Fruit fly (Drosophila melanogaster) whole organism, embryonic: Measurements from ENCODE around the gene Polr3A.

Experiments
- ATbp ChIP-seq: fragments of 200-800 bp; sonication (Bioruptor generic); optimal IDR thresholded peaks from 2 replicates; lab custom pipeline; 2017; ENCODE audit warnings: missing biosample characterization, mild to moderate bottlenecking, missing genetic modification characterization, missing genetic modification reagents
- Ada2b ChIP-seq: fragments of 200-800 bp; sonication (Bioruptor generic); IDR thresholded peaks from 2 replicates; pipeline ENCODE4 v1.3.6; 2022; ENCODE audit warnings: missing biosample characterization, missing genetic modification characterization
- Asciz ChIP-seq: fragments of 200-800 bp; sonication (Bioruptor generic); optimal IDR thresholded peaks from 2 replicates; lab custom pipeline; 2017; ENCODE audit warnings: missing biosample characterization, mild to moderate bottlenecking, missing genetic modification characterization, missing genetic modification reagents
- Atf-2 ChIP-seq: fragments of 200-800 bp; sonication (Bioruptor generic); optimal IDR thresholded peaks from 2 replicates; lab custom pipeline; 2016; ENCODE audit warnings: missing biosample characterization, missing genetic modification characterization
- Awh ChIP-seq: fragments of 200-800 bp; sonication (Bioruptor generic); IDR thresholded peaks from 2 replicates; pipeline ENCODE4, ENCODE4 v1.3.6; 2022; ENCODE audit warnings: missing biosample characterization, missing genetic modification characterization
- CG11247 ChIP-seq: fragments of 200-800 bp; sonication (Bioruptor generic); IDR thresholded peaks from 2 replicates; pipeline ENCODE4 v1.3.6; 2022; ENCODE audit warnings: missing biosample characterization, missing genetic modification characterization
- CG12744 ChIP-seq: fragments of 200-800 bp; sonication (Bioruptor generic); optimal IDR thresholded peaks from 2 replicates; lab custom pipeline; 2016; ENCODE audit warnings: missing biosample characterization, missing genetic modification characterization
- CG13424 ChIP-seq: fragments of 200-800 bp; sonication (Bioruptor generic); optimal IDR thresholded peaks from 2 replicates; lab custom pipeline; 2019; ENCODE audit warnings: missing biosample characterization, mild to moderate bottlenecking, missing genetic modification characterization, moderate library complexity
- CG2712 ChIP-seq: fragments of 200-800 bp; optimal IDR thresholded peaks from 3 replicates; lab custom pipeline; 2019; ENCODE audit warnings: missing biosample characterization, mild to moderate bottlenecking, missing genetic modification characterization, moderate library complexity
- CG32532 ChIP-seq: fragments of 200-800 bp; sonication (Bioruptor generic); IDR thresholded peaks from 2 replicates; pipeline ENCODE4 v1.3.6; 2022; ENCODE audit warnings: missing biosample characterization, missing genetic modification characterization
- CG33213 ChIP-seq: fragments of 200-800 bp; sonication (Bioruptor generic); optimal IDR thresholded peaks from 3 replicates; lab custom pipeline; 2016; ENCODE audit warnings: missing biosample characterization, missing genetic modification characterization
- CG3995 ChIP-seq: fragments of 200-800 bp; sonication (Bioruptor generic); optimal IDR thresholded peaks from 3 replicates; lab custom pipeline; 2016; ENCODE audit warnings: missing biosample characterization, missing genetic modification characterization
- CG5245 ChIP-seq: fragments of 200-800 bp; sonication (Bioruptor generic); optimal IDR thresholded peaks from 3 replicates; lab custom pipeline; 2016; ENCODE audit warnings: missing biosample characterization, missing genetic modification characterization
- CG6254 ChIP-seq: fragments of 200-800 bp; sonication (Bioruptor generic); optimal IDR thresholded peaks from 3 replicates; lab custom pipeline; 2017; ENCODE audit warnings: mild to moderate bottlenecking, missing biosample characterization, missing genetic modification reagents, missing genetic modification characterization
- CG7357 ChIP-seq: fragments of 200-800 bp; sonication (Bioruptor generic); IDR thresholded peaks from 3 replicates; pipeline ENCODE4 v1.3.6; 2022; ENCODE audit warnings: missing biosample characterization, missing genetic modification characterization
- CG7839 ChIP-seq: fragments of 200-800 bp; sonication (Bioruptor generic); optimal IDR thresholded peaks from 3 replicates; lab custom pipeline; 2018; ENCODE audit warnings: missing biosample characterization, mild to moderate bottlenecking, missing genetic modification characterization, moderate library complexity
- CG9215 ChIP-seq: fragments of 200-800 bp; sonication (Bioruptor generic); IDR thresholded peaks from 2 replicates; pipeline ENCODE4 v1.3.6; 2022; ENCODE audit warnings: missing biosample characterization, missing genetic modification characterization
- CkIIα-i1 ChIP-seq: fragments of 200-800 bp; sonication (Bioruptor generic); IDR thresholded peaks from 2 replicates; pipeline ENCODE4 v1.3.6; 2022; ENCODE audit warnings: missing biosample characterization, missing genetic modification characterization
- D ChIP-seq, 2 experiments: fragments of 200-800 bp in 1 of 2; fragments of >200 bp in 1 of 2; sonication (Bioruptor generic) in 1 of 2; optimal IDR thresholded peaks; 2 replicates in 1 of 2; 3 replicates in 1 of 2; lab custom pipeline; 2017; ENCODE audit warnings: mild to moderate bottlenecking in 1 of 2, missing biosample characterization in 1 of 2, missing genetic modification characterization in 1 of 2, missing genetic modification reagents in 1 of 2
- H15 ChIP-seq: fragments of 200-800 bp; sonication (Bioruptor generic); IDR thresholded peaks from 3 replicates; pipeline ENCODE4 v1.3.6; 2022; ENCODE audit warnings: missing biosample characterization, missing genetic modification characterization
- HmgD ChIP-seq: fragments of 200-800 bp; sonication (Bioruptor generic); optimal IDR thresholded peaks from 3 replicates; lab custom pipeline; 2016; ENCODE audit warnings: missing biosample characterization, missing genetic modification characterization
- Hmx ChIP-seq: fragments of 200-800 bp; sonication (Bioruptor generic); optimal IDR thresholded peaks from 2 replicates; lab custom pipeline; 2016; ENCODE audit warnings: missing biosample characterization, missing genetic modification characterization
- Hr39 ChIP-seq: fragments of >200 bp; optimal IDR thresholded peaks from 2 replicates; lab custom pipeline; 2017
- Hr51 ChIP-seq, 2 experiments: fragments of 200-800 bp; sonication (Bioruptor generic); optimal IDR thresholded peaks; 2 replicates in 1 of 2; 3 replicates in 1 of 2; lab custom pipeline; 2016 to 2018; ENCODE audit warnings: missing biosample characterization in 2 of 2, missing genetic modification characterization in 2 of 2, mild to moderate bottlenecking in 1 of 2, moderate library complexity in 1 of 2
- Mes4 ChIP-seq: fragments of 200-800 bp; sonication (Bioruptor generic); optimal IDR thresholded peaks from 2 replicates; lab custom pipeline; 2016; ENCODE audit warnings: missing biosample characterization, missing genetic modification characterization
- Myb ChIP-seq: fragments of 200-800 bp; sonication (Bioruptor generic); optimal IDR thresholded peaks from 2 replicates; lab custom pipeline; 2016; ENCODE audit warnings: missing biosample characterization, missing genetic modification characterization
- Nf-YB ChIP-seq: fragments of 200-800 bp; sonication (Bioruptor generic); optimal IDR thresholded peaks from 3 replicates; lab custom pipeline; 2019; ENCODE audit warnings: missing biosample characterization, mild to moderate bottlenecking, missing genetic modification characterization, moderate library complexity
- Rfx ChIP-seq: fragments of 200-800 bp; sonication (Bioruptor generic); IDR thresholded peaks from 2 replicates; pipeline ENCODE4 v1.3.6; 2022; ENCODE audit warnings: missing biosample characterization, missing genetic modification characterization
- Sin3A ChIP-seq: fragments of >200 bp; optimal IDR thresholded peaks from 2 replicates; lab custom pipeline; 2018
- Sox102F ChIP-seq: fragments of 200-800 bp; sonication (Bioruptor generic); optimal IDR thresholded peaks from 2 replicates; lab custom pipeline; 2018; ENCODE audit warnings: missing biosample characterization, mild to moderate bottlenecking, missing genetic modification characterization, moderate library complexity
- Spps ChIP-seq: fragments of 200-800 bp; sonication (Bioruptor generic); optimal IDR thresholded peaks from 2 replicates; lab custom pipeline; 2018; ENCODE audit warnings: missing biosample characterization, mild to moderate bottlenecking, missing genetic modification characterization
- Xbp1 ChIP-seq: fragments of 200-800 bp; sonication (Bioruptor generic); optimal IDR thresholded peaks from 3 replicates; lab custom pipeline; 2016; ENCODE audit warnings: missing biosample characterization, mild to moderate bottlenecking, missing genetic modification characterization
- al ChIP-seq: fragments of 200-800 bp; sonication (Bioruptor generic); IDR thresholded peaks from 2 replicates; pipeline ENCODE4 v1.3.6; 2022; ENCODE audit warnings: missing biosample characterization, missing genetic modification characterization
- btn ChIP-seq: fragments of 200-800 bp; sonication (Bioruptor generic); optimal IDR thresholded peaks from 2 replicates; lab custom pipeline; 2016; ENCODE audit warnings: missing biosample characterization, missing genetic modification characterization
- crp ChIP-seq, 2 experiments: fragments of 200-800 bp; sonication (Bioruptor generic); optimal IDR thresholded peaks; 2 replicates in 1 of 2; 3 replicates in 1 of 2; lab custom pipeline; 2017; ENCODE audit warnings: missing biosample characterization in 2 of 2, missing genetic modification characterization in 2 of 2, mild to moderate bottlenecking in 1 of 2, moderate library complexity in 1 of 2
- exex ChIP-seq: fragments of 200-800 bp; sonication (Bioruptor generic); optimal IDR thresholded peaks from 4 replicates; lab custom pipeline; 2018; ENCODE audit warnings: missing biosample characterization, mild to moderate bottlenecking, missing genetic modification characterization, moderate library complexity
- ftz-f1 ChIP-seq: fragments of 200-800 bp; sonication (Bioruptor generic); optimal IDR thresholded peaks from 2 replicates; lab custom pipeline; 2016; ENCODE audit warnings: missing biosample characterization, missing genetic modification characterization
- fu2 ChIP-seq: fragments of 200-800 bp; sonication (Bioruptor generic); optimal IDR thresholded peaks from 2 replicates; lab custom pipeline; 2016; ENCODE audit warnings: missing biosample characterization, missing genetic modification characterization
- gfzf ChIP-seq: fragments of 200-800 bp; sonication (Bioruptor generic); optimal IDR thresholded peaks from 2 replicates; lab custom pipeline; 2016; ENCODE audit warnings: missing biosample characterization, mild to moderate bottlenecking, missing genetic modification characterization, moderate library complexity
- her ChIP-seq: fragments of 200-800 bp; sonication (Bioruptor generic); optimal IDR thresholded peaks from 2 replicates; lab custom pipeline; 2016; ENCODE audit warnings: missing biosample characterization, missing genetic modification characterization
- hkb ChIP-seq, 2 experiments: fragments of 200-800 bp in 1 of 2; fragments of >200 bp in 1 of 2; sonication (Bioruptor generic) in 1 of 2; IDR thresholded peaks in 1 of 2; optimal IDR thresholded peaks in 1 of 2; 2 replicates each; pipeline versions ENCODE4 v1.3.6 to Lab custom; 2017 to 2022; ENCODE audit warnings: missing biosample characterization in 1 of 2, missing genetic modification characterization in 1 of 2
- pan ChIP-seq, 4 experiments: fragments of >200 bp in 3 of 4; fragments of 200-800 bp in 1 of 4; sonication (Bioruptor generic) in 1 of 4; optimal IDR thresholded peaks in 3 of 4; IDR thresholded peaks in 1 of 4; 2 replicates each; pipeline versions ENCODE4 v1.3.6 to Lab custom; 2017 to 2022; ENCODE audit warnings: missing biosample characterization in 2 of 4, missing genetic modification characterization in 2 of 4, mixed read lengths in 1 of 4
- pb ChIP-seq: fragments of 200-800 bp; sonication (Bioruptor generic); optimal IDR thresholded peaks from 3 replicates; lab custom pipeline; 2016; ENCODE audit warnings: missing biosample characterization, missing genetic modification characterization
- ro ChIP-seq: fragments of 200-800 bp; sonication (Bioruptor generic); IDR thresholded peaks from 2 replicates; pipeline ENCODE4 v1.3.6; 2022; ENCODE audit warnings: missing biosample characterization, missing genetic modification characterization
- scrt ChIP-seq: fragments of 200-800 bp; sonication (Bioruptor generic); optimal IDR thresholded peaks from 2 replicates; lab custom pipeline; 2018; ENCODE audit warnings: missing biosample characterization, mild to moderate bottlenecking, missing genetic modification characterization, moderate library complexity
- seq ChIP-seq: fragments of 200-800 bp; sonication (Bioruptor generic); IDR thresholded peaks from 2 replicates; pipeline ENCODE4 v1.3.6; 2022; ENCODE audit warnings: missing biosample characterization, missing genetic modification characterization
- unpg ChIP-seq: fragments of 200-800 bp; sonication (Bioruptor generic); optimal IDR thresholded peaks from 3 replicates; lab custom pipeline; 2018; ENCODE audit warnings: missing biosample characterization, mild to moderate bottlenecking, missing genetic modification characterization, moderate library complexity
- z ChIP-seq: fragments of 200-800 bp; sonication (Bioruptor generic); IDR thresholded peaks from 3 replicates; pipeline ENCODE4 v1.3.6; 2022; ENCODE audit warnings: missing biosample characterization, missing genetic modification characterization
- zen2 ChIP-seq: fragments of 200-800 bp; sonication (Bioruptor generic); IDR thresholded peaks from 3 replicates; pipeline ENCODE4 v1.3.6; 2022; ENCODE audit warnings: missing biosample characterization, missing genetic modification characterization; ENCODE audit not compliant: partially characterized antibody

The Polr3A gene

DNA sequence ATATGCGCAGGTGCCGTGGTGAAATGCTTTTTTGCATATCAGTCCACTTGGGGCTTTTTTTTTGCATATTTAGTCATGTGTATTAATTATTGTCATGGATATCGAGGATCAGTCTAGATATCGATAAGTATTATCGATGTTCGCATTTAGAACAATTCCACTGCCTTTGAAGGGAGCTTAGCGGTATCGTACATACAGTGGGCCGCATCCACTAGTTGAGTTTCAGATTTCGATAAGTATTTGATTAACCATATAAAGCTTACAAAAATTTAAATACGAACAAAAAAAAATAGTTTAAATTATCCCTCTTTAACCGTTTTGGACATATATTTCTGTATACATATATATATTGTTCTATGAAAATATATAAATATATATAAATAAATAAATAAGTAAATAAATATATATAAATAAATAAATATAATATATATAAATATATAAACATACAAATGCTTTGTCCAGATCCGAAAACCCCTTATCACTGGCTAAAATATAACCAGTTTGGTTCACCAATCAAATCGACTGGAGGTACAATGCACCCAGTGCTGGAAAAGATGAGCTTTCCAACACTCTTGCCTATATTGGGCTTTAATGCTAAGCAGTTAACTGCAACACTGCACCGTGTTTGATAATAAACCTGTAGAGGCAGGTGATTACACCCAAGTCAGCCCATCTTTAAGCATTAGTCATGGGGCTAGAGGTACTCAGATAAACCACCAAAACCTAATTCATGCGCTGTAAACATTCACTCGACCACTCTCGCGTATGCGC, 40.3 kb downstream of the Polr3A start (continued):
- TF ChIP-seq crp (GFP tag; optimal IDR thresholded peaks at IDR 0.05; lab: Kevin White, UChicago) (no peak), CG7357 (GFP tag; lab: Robert Waterston, UW) (peak; percentile 76), Xbp1 (GFP tag; lab: Kevin White, UChicago) (no peak), pb (GFP tag; lab: Kevin White, UChicago) (no peak), Atf-2 (GFP tag; lab: Kevin White, UChicago) (no peak), her (GFP tag; lab: Kevin White, UChicago) (no peak), CG3995 (GFP tag; lab: Kevin White, UChicago) (no peak), unpg (GFP tag; lab: Kevin White, UChicago) (peak; percentile 24), Sox102F (GFP tag; lab: Kevin White, UChicago) (no peak), Hr39 (lab: Kevin White, UChicago) (no peak), Nf-YB (GFP tag; lab: Kevin White, UChicago) (peak; percentile 75), CG9215 (GFP tag; lab: Robert Waterston, UW) (no peak), Sin3A (lab: Kevin White, UChicago) (no peak), ftz-f1 (GFP tag; lab: Kevin White, UChicago) (no peak), btn (GFP tag; lab: Kevin White, UChicago) (no peak), CG5245 (peak; percentile 3), HmgD (GFP tag; lab: Kevin White, UChicago) (no peak), CkIIα-i1 (GFP tag; lab: Robert Waterston, UW) (no peak), fu2 (GFP tag; lab: Kevin White, UChicago) (no peak), Awh (GFP tag; lab: Robert Waterston, UW) (no peak), CG33213 (GFP tag; lab: Kevin White, UChicago) (no peak), Ada2b (GFP tag; lab: Robert Waterston, UW) (no peak), Asciz (GFP tag; lab: Kevin White, UChicago) (no peak), zen2 (GFP tag; lab: Robert Waterston, UW) (peak; percentile 69), CG32532 (GFP tag; lab: Robert Waterston, UW) (no peak), pan (optimal IDR thresholded peaks at IDR 0.05; lab: Kevin White, UChicago) (no peak), pan (GFP tag; optimal IDR thresholded peaks at IDR 0.05 in 1 of 2, IDR thresholded peaks at IDR 0.05 in 1 of 2) (no peak), hkb (optimal IDR thresholded peaks at IDR 0.05; lab: Kevin White, UChicago) (no peak), hkb (GFP tag; IDR thresholded peaks at IDR 0.05; lab: Robert Waterston, UW) (no peak), Mes4 (GFP tag; lab: Kevin White, UChicago) (no peak), CG7839 (peak; percentile 18), CG11247 (GFP tag; lab: Robert Waterston, UW) (peak; percentile 17; the same call in 1 of the 2 replicates), D (optimal IDR thresholded peaks at IDR 0.05; lab: Kevin White, UChicago) (no peak), D (GFP tag; optimal IDR thresholded peaks at IDR 0.05; lab: Kevin White, UChicago) (no peak), CG12744 (GFP tag; lab: Kevin White, UChicago) (no peak), exex (tag; lab: Kevin White, UChicago) (peak; percentile 27), Hr51 (GFP tag; optimal IDR thresholded peaks at IDR 0.05; lab: Kevin White, UChicago) (peak in 1 of 2 experiments; percentile 30), z (GFP tag; lab: Robert Waterston, UW) (no peak), Hmx (GFP tag; lab: Kevin White, UChicago) (no peak), al (no peak), ATbp (GFP tag; lab: Kevin White, UChicago) (peak; percentile 29), Spps (tag; lab: Kevin White, UChicago) (no peak), seq (GFP tag; lab: Robert Waterston, UW) (no peak), Rfx (peak; percentile 56), Myb (GFP tag; lab: Kevin White, UChicago) (no peak), CG6254 (GFP tag; lab: Kevin White, UChicago) (no peak), CG2712 (tag; lab: Kevin White, UChicago) (peak; percentile 31), CG13424 (tag; lab: Kevin White, UChicago) (peak; percentile 34), scrt (peak; percentile 14), ro (GFP tag; lab: Robert Waterston, UW) (no peak), H15 (GFP tag; lab: Robert Waterston, UW) (no peak), gfzf (GFP tag; lab: Kevin White, UChicago) (peak; percentile 38)
